Fruit fly (Drosophila melanogaster) whole organism, embryonic: ENCODE results near the gene CG32026.

ENCODE experiments used
- Ada2b ChIP-seq: fragments of 200-800 bp; sonication (Bioruptor generic); IDR thresholded peaks from 2 replicates; pipeline ENCODE4 v1.3.6; 2022; ENCODE audit warnings: missing biosample characterization, missing genetic modification characterization
- Aef1 ChIP-seq: fragments of 200-800 bp; sonication (Bioruptor generic); IDR thresholded peaks from 3 replicates; pipeline ENCODE4 v1.3.6; 2022; ENCODE audit warnings: missing biosample characterization, missing genetic modification characterization
- Awh ChIP-seq: fragments of 200-800 bp; sonication (Bioruptor generic); IDR thresholded peaks from 2 replicates; pipeline ENCODE4, ENCODE4 v1.3.6; 2022; ENCODE audit warnings: missing biosample characterization, missing genetic modification characterization
- Bteb2 ChIP-seq: fragments of 200-800 bp; sonication (Bioruptor generic); optimal IDR thresholded peaks from 2 replicates; lab custom pipeline; 2016; ENCODE audit warnings: missing biosample characterization, missing genetic modification characterization
- CG10267 ChIP-seq: fragments of 200-800 bp; sonication (Bioruptor generic); optimal IDR thresholded peaks from 2 replicates; lab custom pipeline; 2018; ENCODE audit warnings: missing biosample characterization, mild to moderate bottlenecking, missing genetic modification characterization, moderate library complexity
- CG10321 ChIP-seq: fragments of 200-800 bp; sonication (Bioruptor generic); IDR thresholded peaks from 2 replicates; pipeline ENCODE4 v1.3.6; 2022; ENCODE audit warnings: missing biosample characterization, missing genetic modification characterization
- CG10462 ChIP-seq: fragments of 200-800 bp; sonication (Bioruptor generic); optimal IDR thresholded peaks from 2 replicates; lab custom pipeline; 2016; ENCODE audit warnings: missing biosample characterization, missing genetic modification characterization
- CG11696 ChIP-seq: fragments of 200-800 bp; sonication (Bioruptor generic); IDR thresholded peaks from 2 replicates; pipeline ENCODE4 v1.3.6; 2022; ENCODE audit warnings: missing biosample characterization, missing genetic modification characterization
- CG13123 ChIP-seq: fragments of 200-800 bp; sonication (Bioruptor generic); optimal IDR thresholded peaks from 2 replicates; lab custom pipeline; 2016; ENCODE audit warnings: missing biosample characterization, missing genetic modification characterization
- CG13424 ChIP-seq: fragments of 200-800 bp; sonication (Bioruptor generic); optimal IDR thresholded peaks from 2 replicates; lab custom pipeline; 2019; ENCODE audit warnings: missing biosample characterization, mild to moderate bottlenecking, missing genetic modification characterization, moderate library complexity
- CG15601 ChIP-seq: fragments of 200-800 bp; sonication (Bioruptor generic); optimal IDR thresholded peaks from 3 replicates; lab custom pipeline; 2019; ENCODE audit warnings: missing biosample characterization, mild to moderate bottlenecking, missing genetic modification characterization, moderate library complexity
- CG1647 ChIP-seq: fragments of 200-800 bp; sonication (Bioruptor generic); optimal IDR thresholded peaks from 3 replicates; lab custom pipeline; 2016; ENCODE audit warnings: missing biosample characterization, missing genetic modification characterization
- CG16815 ChIP-seq: fragments of 200-800 bp; sonication (Bioruptor generic); optimal IDR thresholded peaks from 3 replicates; lab custom pipeline; 2017; ENCODE audit warnings: missing biosample characterization, mild to moderate bottlenecking, missing genetic modification characterization
- CG17186 ChIP-seq: fragments of 200-800 bp; sonication (Bioruptor generic); optimal IDR thresholded peaks from 3 replicates; lab custom pipeline; 2017; ENCODE audit warnings: missing biosample characterization, missing genetic modification reagents, missing genetic modification characterization
- CG31388 ChIP-seq: fragments of 200-800 bp; sonication (Bioruptor generic); optimal IDR thresholded peaks from 2 replicates; lab custom pipeline; 2016; ENCODE audit warnings: missing biosample characterization, missing genetic modification characterization
- CG32767 ChIP-seq: fragments of 200-800 bp; sonication (Bioruptor generic); IDR thresholded peaks from 2 replicates; pipeline ENCODE4 v1.3.6; 2022; ENCODE audit warnings: missing biosample characterization, missing genetic modification characterization
- CG3726 ChIP-seq: fragments of 200-800 bp; sonication (Bioruptor generic); IDR thresholded peaks from 3 replicates; pipeline ENCODE4, ENCODE4 v1.3.6; 2022; ENCODE audit warnings: missing biosample characterization, missing genetic modification characterization
- CG43689 ChIP-seq: fragments of 200-800 bp; sonication (Bioruptor generic); IDR thresholded peaks from 2 replicates; pipeline ENCODE4 v1.3.6; 2022; ENCODE audit warnings: missing biosample characterization, missing genetic modification characterization
- CG7786 ChIP-seq: fragments of 200-800 bp; sonication (Bioruptor generic); optimal IDR thresholded peaks from 2 replicates; lab custom pipeline; 2016; ENCODE audit warnings: missing biosample characterization, missing genetic modification characterization
- CG8944 ChIP-seq: fragments of 200-800 bp; sonication (Bioruptor generic); optimal IDR thresholded peaks from 3 replicates; lab custom pipeline; 2016; ENCODE audit warnings: missing biosample characterization, missing genetic modification characterization
- CrebB ChIP-seq: fragments of 200-800 bp; sonication (Bioruptor generic); optimal IDR thresholded peaks from 3 replicates; lab custom pipeline; 2018; ENCODE audit warnings: missing biosample characterization, mild to moderate bottlenecking, missing genetic modification characterization
- Doc2 ChIP-seq: fragments of 200-800 bp; sonication (Bioruptor generic); IDR thresholded peaks from 2 replicates; pipeline ENCODE4 v1.3.6; 2022; ENCODE audit warnings: missing biosample characterization, missing genetic modification characterization
- E2f1 ChIP-seq: fragments of 200-800 bp; sonication (Bioruptor generic); IDR thresholded peaks from 2 replicates; pipeline ENCODE4 v1.3.6; 2022; ENCODE audit warnings: missing biosample characterization, missing genetic modification characterization
- Ets97D ChIP-seq: fragments of 200-800 bp; sonication (Bioruptor generic); optimal IDR thresholded peaks from 3 replicates; lab custom pipeline; 2016; ENCODE audit warnings: missing biosample characterization, missing genetic modification characterization
- HmgD ChIP-seq: fragments of 200-800 bp; sonication (Bioruptor generic); optimal IDR thresholded peaks from 3 replicates; lab custom pipeline; 2016; ENCODE audit warnings: missing biosample characterization, missing genetic modification characterization
- Lim3 ChIP-seq: fragments of 200-800 bp; sonication (Bioruptor generic); IDR thresholded peaks from 2 replicates; pipeline ENCODE4 v1.3.6; 2022; ENCODE audit warnings: missing biosample characterization, missing genetic modification characterization
- Meics ChIP-seq: fragments of 200-800 bp; sonication (Bioruptor generic); optimal IDR thresholded peaks from 2 replicates; lab custom pipeline; 2017; ENCODE audit warnings: missing biosample characterization, mild to moderate bottlenecking, missing genetic modification characterization
- Mrtf ChIP-seq: fragments of 200-800 bp; sonication (Bioruptor generic); IDR thresholded peaks from 3 replicates; pipeline ENCODE4 v1.3.6; 2022; ENCODE audit warnings: missing biosample characterization, missing genetic modification characterization
- Myb ChIP-seq: fragments of 200-800 bp; sonication (Bioruptor generic); optimal IDR thresholded peaks from 2 replicates; lab custom pipeline; 2016; ENCODE audit warnings: missing biosample characterization, missing genetic modification characterization
- NK7.1 ChIP-seq: fragments of 200-800 bp; sonication (Bioruptor generic); optimal IDR thresholded peaks from 3 replicates; lab custom pipeline; 2016; ENCODE audit warnings: missing biosample characterization, missing genetic modification characterization
- Xrp1 ChIP-seq: fragments of 200-800 bp; sonication (Bioruptor generic); IDR thresholded peaks from 2 replicates; pipeline ENCODE4 v1.3.6; 2022; ENCODE audit warnings: missing biosample characterization, missing genetic modification characterization
- YL-1 ChIP-seq: fragments of 200-800 bp; sonication (Bioruptor generic); optimal IDR thresholded peaks from 3 replicates; lab custom pipeline; 2017; ENCODE audit warnings: missing biosample characterization, mild to moderate bottlenecking, missing genetic modification characterization
- ac ChIP-seq: fragments of 200-800 bp; sonication (Bioruptor generic); optimal IDR thresholded peaks from 3 replicates; lab custom pipeline; 2017; ENCODE audit warnings: missing biosample characterization, mild to moderate bottlenecking, missing genetic modification characterization
- caup ChIP-seq: fragments of 200-800 bp; sonication (Bioruptor generic); optimal IDR thresholded peaks from 3 replicates; lab custom pipeline; 2017; ENCODE audit warnings: missing biosample characterization, mild to moderate bottlenecking, missing genetic modification characterization, moderate library complexity; ENCODE audit not compliant: severe bottlenecking
- ci ChIP-seq: fragments of 200-800 bp; sonication (Bioruptor generic); IDR thresholded peaks from 3 replicates; pipeline ENCODE4 v1.3.6; 2022; ENCODE audit warnings: missing biosample characterization, missing genetic modification characterization
- dmrt99B ChIP-seq: fragments of 200-800 bp; sonication (Bioruptor generic); optimal IDR thresholded peaks from 2 replicates; lab custom pipeline; 2018; ENCODE audit warnings: missing biosample characterization, mild to moderate bottlenecking, missing genetic modification characterization, moderate library complexity
- en ChIP-seq: fragments of 200-800 bp; sonication (Bioruptor generic); optimal IDR thresholded peaks from 2 replicates; lab custom pipeline; 2016; ENCODE audit warnings: missing biosample characterization, missing genetic modification characterization
- exex ChIP-seq: fragments of 200-800 bp; sonication (Bioruptor generic); optimal IDR thresholded peaks from 4 replicates; lab custom pipeline; 2018; ENCODE audit warnings: missing biosample characterization, mild to moderate bottlenecking, missing genetic modification characterization, moderate library complexity
- hb ChIP-seq: fragments of 200-800 bp; sonication (Bioruptor generic); IDR thresholded peaks from 3 replicates; pipeline ENCODE4 v1.3.6; 2022; ENCODE audit warnings: missing biosample characterization, missing genetic modification characterization; ENCODE audit not compliant: partially characterized antibody
- jumu ChIP-seq: fragments of 200-800 bp; sonication (Bioruptor generic); optimal IDR thresholded peaks from 3 replicates; lab custom pipeline; 2016; ENCODE audit warnings: missing biosample characterization, missing genetic modification characterization
- luna ChIP-seq: fragments of 200-800 bp; sonication (Bioruptor generic); optimal IDR thresholded peaks from 2 replicates; lab custom pipeline; 2016; ENCODE audit warnings: missing biosample characterization, missing genetic modification characterization
- psq ChIP-seq: fragments of 200-800 bp; sonication (Bioruptor generic); optimal IDR thresholded peaks from 2 replicates; lab custom pipeline; 2017; ENCODE audit warnings: missing biosample characterization, missing genetic modification characterization
- run ChIP-seq: fragments of 200-800 bp; sonication (Bioruptor generic); optimal IDR thresholded peaks from 3 replicates; lab custom pipeline; 2018; ENCODE audit warnings: missing biosample characterization, mild to moderate bottlenecking, missing genetic modification characterization
- sc ChIP-seq, 3 experiments: fragments of >200 bp in 2 of 3; fragments of 200-800 bp in 1 of 3; sonication (Bioruptor generic) in 1 of 3; optimal IDR thresholded peaks; 2 replicates in 2 of 3; 3 replicates in 1 of 3; lab custom pipeline; 2017; ENCODE audit warnings: mild to moderate bottlenecking in 1 of 3, missing biosample characterization in 1 of 3, missing genetic modification characterization in 1 of 3, missing genetic modification reagents in 1 of 3
- slbo ChIP-seq: fragments of 200-800 bp; sonication (Bioruptor generic); IDR thresholded peaks from 2 replicates; pipeline ENCODE4 v1.3.6; 2022; ENCODE audit warnings: missing biosample characterization, missing genetic modification characterization
- stwl ChIP-seq: fragments of 200-800 bp; sonication (Bioruptor generic); optimal IDR thresholded peaks from 3 replicates; lab custom pipeline; 2018; ENCODE audit warnings: missing biosample characterization, mild to moderate bottlenecking, missing genetic modification characterization, moderate library complexity
- sug ChIP-seq: fragments of 200-800 bp; optimal IDR thresholded peaks from 2 replicates; lab custom pipeline; 2019; ENCODE audit warnings: missing biosample characterization, mild to moderate bottlenecking, missing genetic modification characterization, moderate library complexity
- unpg ChIP-seq: fragments of 200-800 bp; sonication (Bioruptor generic); optimal IDR thresholded peaks from 3 replicates; lab custom pipeline; 2018; ENCODE audit warnings: missing biosample characterization, mild to moderate bottlenecking, missing genetic modification characterization, moderate library complexity
- wek ChIP-seq: fragments of 200-800 bp; sonication (Bioruptor generic); optimal IDR thresholded peaks from 3 replicates; lab custom pipeline; 2018; ENCODE audit warnings: missing biosample characterization, mild to moderate bottlenecking, missing genetic modification characterization, moderate library complexity
- yki ChIP-seq: fragments of >200 bp; optimal IDR thresholded peaks from 3 replicates; lab custom pipeline; 2018

Gene CG32026

dm6 chr3L:8827133-8827867 lies 9.0 kb upstream of the CG32026 start, which contains the start of gene dally (continued):
- TF ChIP-seq CG11696 (GFP tag; lab: Robert Waterston, UW) (0 out of 2 replicates have a peak, but pooled peaks have one; percentile 40), CG32767 (GFP tag; lab: Robert Waterston, UW) (no peak), CG10267 (peak; percentile 7), Aef1 (GFP tag; lab: Robert Waterston, UW) (no peak), caup (GFP tag; lab: Kevin White, UChicago) (peak; percentile 56), CG17186 (GFP tag; lab: Kevin White, UChicago) (no peak), CG10321 (GFP tag; lab: Robert Waterston, UW) (no peak; the same call in 1 of the 2 replicates), Mrtf (GFP tag; lab: Robert Waterston, UW) (no peak), CG13424 (tag; lab: Kevin White, UChicago) (no peak), Bteb2 (no peak), CG8944 (GFP tag; lab: Kevin White, UChicago) (no peak), NK7.1 (GFP tag; lab: Kevin White, UChicago) (no peak), exex (no peak), Awh (GFP tag; lab: Robert Waterston, UW) (no peak), Ada2b (no peak), CG10462 (GFP tag; lab: Kevin White, UChicago) (no peak), jumu (GFP tag; lab: Kevin White, UChicago) (no peak), hb (peak; percentile 47; the same call in 1 of the 3 replicates), Lim3 (GFP tag; lab: Robert Waterston, UW) (no peak), Xrp1 (GFP tag; lab: Robert Waterston, UW) (0 out of 2 replicates have a peak, but pooled peaks have one; percentile 19), CG1647 (GFP tag; lab: Kevin White, UChicago) (no peak), sc (optimal IDR thresholded peaks at IDR 0.05; lab: Kevin White, UChicago) (no peak), sc (GFP tag; optimal IDR thresholded peaks at IDR 0.05; lab: Kevin White, UChicago) (no peak), ac (GFP tag; lab: Kevin White, UChicago) (no peak), CG16815 (no peak), slbo (GFP tag; lab: Robert Waterston, UW) (peak; percentile 54), dmrt99B (tag; lab: Kevin White, UChicago) (peak; percentile 20), unpg (GFP tag; lab: Kevin White, UChicago) (peak; percentile 23), CG13123 (GFP tag; lab: Kevin White, UChicago) (no peak), Meics (GFP tag; lab: Kevin White, UChicago) (peak; percentile 2), ci (GFP tag; lab: Robert Waterston, UW) (peak; percentile 75; the same call in 2 of the 3 replicates), CG31388 (GFP tag; lab: Kevin White, UChicago) (no peak), run (no peak), CG15601 (tag; lab: Kevin White, UChicago) (peak; percentile 28), CrebB (tag; lab: Kevin White, UChicago) (peak; percentile 27), HmgD (GFP tag; lab: Kevin White, UChicago) (peak; percentile 13), sug (peak; percentile 26), wek (GFP tag; lab: Kevin White, UChicago) (no peak), YL-1 (GFP tag; lab: Kevin White, UChicago) (no peak), E2f1 (GFP tag; lab: Robert Waterston, UW) (no peak), CG3726 (GFP tag; lab: Robert Waterston, UW) (no peak), CG7786 (GFP tag; lab: Kevin White, UChicago) (no peak), psq (no peak), Myb (GFP tag; lab: Kevin White, UChicago) (no peak), luna (GFP tag; lab: Kevin White, UChicago) (no peak), stwl (tag; lab: Kevin White, UChicago) (no peak), Ets97D (GFP tag; lab: Kevin White, UChicago) (peak; percentile 10), en (GFP tag; lab: Kevin White, UChicago) (no peak), yki (lab: Kevin White, UChicago) (peak; percentile 64), CG43689 (GFP tag; lab: Robert Waterston, UW) (no peak), Doc2 (GFP tag; lab: Robert Waterston, UW) (no peak)
